Fruit fly (Drosophila melanogaster): ENCODE results near the gene Jwa.
A peak's percentile ranks its signal among the peaks of the same experiment; 100 is the strongest.

Jwa gene

dm6 chr2L:18732291-18732690, 26.8 kb upstream of the Jwa start, which contains the start of gene CG10348 (continued):
- TF ChIP-seq gem (tag; optimal IDR thresholded peaks at IDR 0.05) = no peak
- TF ChIP-seq cwo (GFP tag; optimal IDR thresholded peaks at IDR 0.05) = no peak
- TF ChIP-seq CG8388 (GFP tag; optimal IDR thresholded peaks at IDR 0.05) = no peak
- no peak for TF ChIP-seq Trl (optimal IDR thresholded peaks at IDR 0.05)
- TF ChIP-seq Trl (GFP tag; optimal IDR thresholded peaks at IDR 0.05) = no peak

- TF ChIP-seq Ets65A (GFP tag) (peak; percentile 73), PHDP (tag; optimal IDR thresholded peaks at IDR 0.05) (no peak), chn (GFP tag; optimal IDR thresholded peaks at IDR 0.05) (no peak), sens (GFP tag) (peak; percentile 62)
Observed at dm6 chr2L:18727986-18728385, 22.5 kb upstream of the Jwa start.

dm6 chr2L:18724842-18725241, 19.3 kb upstream of the Jwa start:
- TF ChIP-seq CG12236 (GFP tag; optimal IDR thresholded peaks at IDR 0.05) (no peak), stwl (tag; optimal IDR thresholded peaks at IDR 0.05) (peak; percentile 75), sr (GFP tag; IDR thresholded peaks at IDR 0.05) (no peak), Dll (GFP tag; IDR thresholded peaks at IDR 0.05; ENCODE audit: partially characterized antibody) (no peak), YL-1 (GFP tag; optimal IDR thresholded peaks at IDR 0.05) (no peak), chm (GFP tag; IDR thresholded peaks at IDR 0.05) (no peak), CG2875 (GFP tag; optimal IDR thresholded peaks at IDR 0.05) (no peak), Drgx (GFP tag; IDR thresholded peaks at IDR 0.05) (peak; percentile 64)

- TF ChIP-seq Drgx (GFP tag; IDR thresholded peaks at IDR 0.05) (0 out of 2 replicates have a peak, but pooled peaks have one; percentile 23), CG1233 (GFP tag; optimal IDR thresholded peaks at IDR 0.05) (no peak)
Observed at dm6 chr2L:18719583-18719982, 14.1 kb upstream of the Jwa start.

dm6 chr2L:18717365-18718011, 12.0 kb upstream of the Jwa start:
- no peak for TF ChIP-seq CG4360 (GFP tag; IDR thresholded peaks at IDR 0.05)
- TF ChIP-seq usp (GFP tag; optimal IDR thresholded peaks at IDR 0.05) = no peak
- no peak for TF ChIP-seq CG10565 (GFP tag; optimal IDR thresholded peaks at IDR 0.05)
- TF ChIP-seq toy (GFP tag; IDR thresholded peaks at IDR 0.05) = no peak
- TF ChIP-seq CG6765 (GFP tag; optimal IDR thresholded peaks at IDR 0.05) = no peak
- TF ChIP-seq Trl (optimal IDR thresholded peaks at IDR 0.05) = no peak
- no peak for TF ChIP-seq Trl (GFP tag; optimal IDR thresholded peaks at IDR 0.05)
- no peak for TF ChIP-seq vnd (GFP tag; IDR thresholded peaks at IDR 0.05; ENCODE audit: partially characterized antibody)
- no peak for TF ChIP-seq shn (GFP tag; optimal IDR thresholded peaks at IDR 0.05)
- 0 out of 3 replicates have a peak, but pooled peaks have one; percentile 31 for TF ChIP-seq CG11695 (GFP tag; IDR thresholded peaks at IDR 0.05)
- no peak for TF ChIP-seq tap (tag; optimal IDR thresholded peaks at IDR 0.05)
- no peak for TF ChIP-seq CG13424 (tag; optimal IDR thresholded peaks at IDR 0.05)
- no peak for TF ChIP-seq D (optimal IDR thresholded peaks at IDR 0.05)
- TF ChIP-seq D (GFP tag; optimal IDR thresholded peaks at IDR 0.05) = no peak
- peak; percentile 17 for TF ChIP-seq CG1603 (tag; optimal IDR thresholded peaks at IDR 0.05)
- TF ChIP-seq jing (GFP tag; optimal IDR thresholded peaks at IDR 0.05) = peak; percentile 19
- TF ChIP-seq MTF-1 (GFP tag; optimal IDR thresholded peaks at IDR 0.05; ENCODE audit: borderline replicate concordance) = peak; percentile 5
- no peak for TF ChIP-seq Tbp (GFP tag; optimal IDR thresholded peaks at IDR 0.05)
- no peak for TF ChIP-seq Hand (GFP tag; optimal IDR thresholded peaks at IDR 0.05)
- no peak for TF ChIP-seq gcm (GFP tag; optimal IDR thresholded peaks at IDR 0.05)
- no peak for TF ChIP-seq pzg (GFP tag; optimal IDR thresholded peaks at IDR 0.05)
- TF ChIP-seq CG34376 (GFP tag; optimal IDR thresholded peaks at IDR 0.05) = no peak
- TF ChIP-seq pfk (GFP tag; optimal IDR thresholded peaks at IDR 0.05) = no peak
- TF ChIP-seq sug (tag; optimal IDR thresholded peaks at IDR 0.05) = no peak
- no peak for TF ChIP-seq PHDP (tag; optimal IDR thresholded peaks at IDR 0.05)
- no peak for TF ChIP-seq Rx (GFP tag; IDR thresholded peaks at IDR 0.05)
- peak; percentile 0 for TF ChIP-seq Blimp-1 (GFP tag; optimal IDR thresholded peaks at IDR 0.05)
- TF ChIP-seq CG18599 (GFP tag; optimal IDR thresholded peaks at IDR 0.05) = peak; percentile 22
- TF ChIP-seq CG12942 (GFP tag; optimal IDR thresholded peaks at IDR 0.05) = no peak

All from whole organism, embryonic.